Worm (Caenorhabditis elegans): ENCODE data around the gene ZK6.8.

Gene ZK6.8

DNA sequence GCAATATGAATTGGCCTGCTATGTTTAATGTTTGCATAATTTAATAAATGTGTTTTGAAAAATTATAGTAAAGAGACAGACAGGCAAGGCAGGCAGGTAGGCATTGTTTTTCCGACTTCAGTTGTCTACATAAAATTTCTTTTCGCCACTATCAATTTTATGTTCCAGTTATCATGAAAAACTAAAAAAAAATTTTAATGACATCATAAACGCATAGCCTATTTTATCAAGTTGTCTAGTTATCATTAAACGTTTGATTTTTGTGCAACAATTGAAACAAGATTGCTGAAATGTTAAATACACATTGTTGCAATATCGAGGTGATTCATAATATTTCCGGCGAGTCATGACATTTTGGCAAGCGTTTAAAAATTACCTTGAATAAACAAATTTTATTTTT lies 33.4 kb downstream of the ZK6.8 start:
- TF ChIP-seq unc-62 (GFP tag; optimal IDR thresholded peaks at IDR 0.05) = no peak

DNA sequence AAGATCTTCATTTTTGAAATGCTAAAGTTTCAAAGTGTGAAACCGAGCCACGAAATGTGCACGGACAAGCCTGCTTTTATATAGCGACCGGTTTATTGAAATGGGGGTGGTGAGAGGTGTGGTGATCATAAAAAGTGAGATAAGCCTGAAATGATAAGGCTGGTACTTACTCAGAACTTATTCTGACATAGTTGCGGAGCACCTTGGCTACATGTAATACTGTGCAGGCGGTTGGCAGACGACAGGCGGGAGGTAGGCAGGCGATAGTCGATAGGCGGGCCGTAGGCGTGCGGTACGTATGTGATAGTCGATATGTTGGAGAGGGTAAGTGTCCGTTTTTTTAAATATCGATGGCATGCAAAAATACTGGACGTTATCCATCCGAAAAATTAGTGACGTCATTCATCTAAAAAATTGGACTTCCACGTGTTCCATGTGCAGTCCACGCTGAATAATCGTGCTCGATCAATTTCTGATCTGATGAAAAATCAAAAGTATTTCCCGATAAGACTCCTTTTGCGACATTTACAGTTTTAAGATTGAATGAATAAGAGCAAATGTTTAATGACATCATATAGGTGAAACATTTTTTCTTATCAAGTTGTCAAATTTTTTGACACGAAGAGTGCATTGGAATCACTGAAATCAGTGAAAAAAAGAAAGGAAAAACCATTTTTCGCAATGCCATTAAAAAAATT lies 36.1 kb downstream of the ZK6.8 start, which contains the start of gene irg-8:
irg-8 (minus strand) TSS at position 51 of the 698 bp plus-strand sequence.
- TF ChIP-seq unc-62 (GFP tag; optimal IDR thresholded peaks at IDR 0.05) = no peak

DNA sequence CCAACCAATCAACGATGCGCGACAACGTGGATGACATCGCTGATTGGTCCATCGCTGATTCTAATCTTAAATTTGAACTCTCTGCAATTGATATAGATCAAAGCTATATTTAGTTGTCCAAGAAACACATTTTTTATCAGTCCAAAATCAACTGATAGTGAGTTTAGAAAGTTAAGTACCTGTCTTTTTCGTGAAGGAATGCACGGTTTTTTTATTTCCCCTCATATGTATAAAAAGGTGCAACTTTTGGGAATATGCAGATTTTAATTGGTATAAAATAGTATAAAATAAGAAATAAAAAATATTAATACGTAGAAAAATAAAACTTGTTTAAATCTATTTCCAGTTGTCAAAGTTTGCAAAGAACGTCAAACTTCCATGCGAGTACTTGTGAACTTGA lies 36.7 kb downstream of the ZK6.8 start, which contains the start of gene Y39D8A.1:
Y39D8A.1 (plus strand) TSS at position 301 of the 400 bp plus-strand sequence.
- no peak for TF ChIP-seq unc-62 (GFP tag; optimal IDR thresholded peaks at IDR 0.05)

DNA sequence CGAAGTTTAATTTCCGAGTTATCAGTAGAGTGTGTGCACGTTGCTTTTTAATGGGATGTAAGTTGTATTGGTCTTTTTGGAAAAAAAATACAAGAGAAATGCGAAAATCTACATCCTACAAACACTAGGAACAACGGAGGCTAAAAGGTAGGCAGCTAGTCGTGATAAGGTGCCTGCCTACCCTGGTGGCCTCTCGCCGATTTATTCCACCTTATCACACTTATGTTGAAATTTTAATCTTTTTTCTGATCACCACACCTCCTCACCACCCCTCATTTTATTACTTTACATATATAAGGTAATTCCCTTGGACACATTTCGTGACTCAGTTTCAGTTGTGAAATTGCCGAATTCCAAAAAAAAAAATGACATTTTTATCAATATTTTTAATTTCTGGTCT lies 40.4 kb downstream of the ZK6.8 start, which contains the start of gene dod-20:
dod-20 (plus strand) TSS at position 301 of the 400 bp plus-strand sequence.
- no peak for TF ChIP-seq unc-62 (GFP tag; optimal IDR thresholded peaks at IDR 0.05)

DNA sequence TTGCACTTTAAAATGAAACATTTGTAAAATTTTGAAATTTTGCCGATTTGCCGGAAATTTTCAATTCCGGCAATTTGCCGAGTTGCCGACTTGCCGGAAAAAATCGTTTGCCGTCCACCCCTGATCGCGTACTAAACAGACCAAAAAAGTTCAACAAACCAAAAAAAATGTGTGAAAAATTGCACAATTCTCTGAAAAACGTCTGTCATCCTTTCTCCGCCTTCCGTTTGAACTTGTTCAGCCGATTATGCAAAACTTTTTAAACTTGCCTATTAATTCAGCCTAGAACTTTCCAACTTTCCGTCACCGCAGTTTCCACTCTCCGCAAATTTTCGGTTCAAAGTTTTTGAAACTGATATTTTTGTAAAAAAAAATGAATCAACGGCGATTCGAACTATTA lies 42.4 kb downstream of the ZK6.8 start, which contains the start of gene B0554.5:
B0554.5 (plus strand) TSS at position 301 of the 400 bp plus-strand sequence.
- no peak for TF ChIP-seq unc-62 (GFP tag; optimal IDR thresholded peaks at IDR 0.05)

DNA sequence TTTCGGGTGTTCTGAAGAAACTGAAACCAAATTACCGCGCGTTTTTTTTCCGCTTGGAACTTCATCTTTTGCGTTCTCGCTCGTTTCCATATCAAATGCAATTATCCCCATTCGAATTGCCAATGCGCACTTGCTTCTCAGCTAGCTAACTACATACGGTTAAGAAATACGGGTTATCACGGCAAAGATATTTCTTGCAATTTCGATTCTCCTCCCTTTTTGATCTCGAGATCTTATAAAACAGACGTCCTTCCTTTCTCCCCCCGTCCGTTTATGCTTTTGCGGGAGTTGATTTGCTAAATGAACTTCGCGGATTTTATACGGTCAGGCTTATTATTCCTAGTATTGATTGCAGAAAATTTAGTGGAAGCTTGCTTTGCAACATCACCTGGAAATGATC lies 47.1 kb downstream of the ZK6.8 start, which contains the start of gene B0554.4:
B0554.4 (plus strand) TSS at position 301 of the 400 bp plus-strand sequence.
- TF ChIP-seq unc-62 (GFP tag; optimal IDR thresholded peaks at IDR 0.05) = no peak

DNA sequence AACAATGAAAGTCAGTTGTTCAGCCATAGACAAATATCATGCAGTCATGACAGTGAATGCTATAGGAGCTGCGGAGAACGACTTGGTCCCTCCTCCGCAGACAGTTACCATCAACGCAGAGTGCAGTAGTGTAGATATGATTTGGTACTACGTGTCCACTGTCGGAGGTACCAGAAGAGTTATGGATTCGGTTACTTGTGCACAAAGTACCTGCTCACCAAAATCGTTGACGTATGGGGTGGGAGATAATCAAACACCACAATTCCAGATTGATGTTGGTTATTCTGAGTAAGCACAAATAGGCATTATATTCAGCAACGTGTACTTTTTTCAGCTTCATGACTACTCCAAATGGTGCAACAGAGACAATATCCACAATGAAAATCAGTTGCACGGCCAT lies 51.3 kb downstream of the ZK6.8 start:
- TF ChIP-seq unc-62 (GFP tag; optimal IDR thresholded peaks at IDR 0.05) = no peak

DNA sequence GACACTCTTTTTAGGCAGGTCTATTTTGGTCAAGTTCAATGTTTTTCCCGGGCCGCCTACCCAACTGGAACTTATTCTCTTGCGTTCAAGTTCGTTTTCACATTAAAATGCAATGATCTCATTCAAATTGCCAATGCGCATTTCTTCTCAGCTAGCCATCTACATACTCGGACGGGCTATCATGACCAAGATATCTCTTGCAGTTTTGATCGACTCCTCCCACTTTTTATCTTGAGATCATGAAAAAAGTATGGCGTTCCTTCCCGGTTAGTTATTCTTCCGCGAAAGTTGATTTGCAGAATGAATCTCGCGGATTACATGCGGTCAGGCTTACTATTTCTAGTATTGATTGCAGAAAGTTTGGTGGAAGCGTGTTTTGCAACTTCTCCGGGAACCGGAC lies 52.2 kb downstream of the ZK6.8 start, which contains the start of gene B0554.2:
B0554.2 (plus strand) TSS at position 301 of the 400 bp plus-strand sequence.
- no peak for TF ChIP-seq unc-62 (GFP tag; optimal IDR thresholded peaks at IDR 0.05)

Data from whole organism, dauer.